Fruit fly (Drosophila melanogaster) whole organism, embryonic: ENCODE data around the gene CG9166.

Experiments
- Ada2b ChIP-seq: fragments of 200-800 bp; sonication (Bioruptor generic); IDR thresholded peaks from 2 replicates; pipeline ENCODE4 v1.3.6; 2022; ENCODE audit warnings: missing biosample characterization, missing genetic modification characterization
- Asciz ChIP-seq: fragments of 200-800 bp; sonication (Bioruptor generic); optimal IDR thresholded peaks from 2 replicates; lab custom pipeline; 2017; ENCODE audit warnings: missing biosample characterization, mild to moderate bottlenecking, missing genetic modification characterization, missing genetic modification reagents
- B-H1 ChIP-seq: fragments of 200-800 bp; sonication (Bioruptor generic); IDR thresholded peaks from 3 replicates; pipeline ENCODE4 v1.3.6; 2022; ENCODE audit warnings: missing biosample characterization, missing genetic modification characterization
- CG10147 ChIP-seq: fragments of 200-800 bp; sonication (Bioruptor generic); optimal IDR thresholded peaks from 2 replicates; lab custom pipeline; 2019; ENCODE audit warnings: missing biosample characterization, mild to moderate bottlenecking, missing genetic modification characterization, moderate library complexity
- CG10366 ChIP-seq: fragments of 200-800 bp; sonication (Bioruptor generic); IDR thresholded peaks from 2 replicates; pipeline ENCODE4 v1.3.6; 2022; ENCODE audit warnings: missing biosample characterization, missing genetic modification characterization
- CG10431 ChIP-seq: fragments of 200-800 bp; sonication (Bioruptor generic); optimal IDR thresholded peaks from 3 replicates; lab custom pipeline; 2018; ENCODE audit warnings: missing biosample characterization, mild to moderate bottlenecking, missing genetic modification characterization
- CG10462 ChIP-seq: fragments of 200-800 bp; sonication (Bioruptor generic); optimal IDR thresholded peaks from 2 replicates; lab custom pipeline; 2016; ENCODE audit warnings: missing biosample characterization, missing genetic modification characterization
- CG10565 ChIP-seq: fragments of 200-800 bp; sonication (Bioruptor generic); optimal IDR thresholded peaks from 3 replicates; lab custom pipeline; 2016; ENCODE audit warnings: missing biosample characterization, mild to moderate bottlenecking, missing genetic modification characterization
- CG11085 ChIP-seq: fragments of 200-800 bp; sonication (Bioruptor generic); IDR thresholded peaks from 2 replicates; pipeline ENCODE4 v1.3.6; 2022; ENCODE audit warnings: missing biosample characterization, missing genetic modification characterization
- CG1233 ChIP-seq: fragments of 200-800 bp; sonication (Bioruptor generic); optimal IDR thresholded peaks from 4 replicates; lab custom pipeline; 2018; ENCODE audit warnings: missing biosample characterization, mild to moderate bottlenecking, missing genetic modification characterization
- CG12744 ChIP-seq: fragments of 200-800 bp; sonication (Bioruptor generic); optimal IDR thresholded peaks from 2 replicates; lab custom pipeline; 2016; ENCODE audit warnings: missing biosample characterization, missing genetic modification characterization
- CG12942 ChIP-seq: fragments of 200-800 bp; sonication (Bioruptor generic); optimal IDR thresholded peaks from 3 replicates; lab custom pipeline; 2016; ENCODE audit warnings: missing biosample characterization, missing genetic modification characterization
- CG1529 ChIP-seq: fragments of 200-800 bp; sonication (Bioruptor generic); optimal IDR thresholded peaks from 3 replicates; lab custom pipeline; 2018; ENCODE audit warnings: missing biosample characterization, missing genetic modification characterization
- CG30431 ChIP-seq: fragments of 200-800 bp; sonication (Bioruptor generic); optimal IDR thresholded peaks from 2 replicates; lab custom pipeline; 2017; ENCODE audit warnings: missing biosample characterization, missing genetic modification characterization
- CG5180 ChIP-seq: fragments of 200-800 bp; sonication (Bioruptor generic); optimal IDR thresholded peaks from 3 replicates; lab custom pipeline; 2017; ENCODE audit warnings: missing biosample characterization, missing genetic modification characterization, mild to moderate bottlenecking, moderate library complexity, missing genetic modification reagents
- CG6683 ChIP-seq: fragments of 200-800 bp; sonication (Bioruptor generic); optimal IDR thresholded peaks from 2 replicates; lab custom pipeline; 2017; ENCODE audit warnings: missing biosample characterization, mild to moderate bottlenecking, missing genetic modification characterization, missing genetic modification reagents
- CG7987 ChIP-seq: fragments of 200-800 bp; sonication (Bioruptor generic); optimal IDR thresholded peaks from 2 replicates; lab custom pipeline; 2018; ENCODE audit warnings: missing biosample characterization, mild to moderate bottlenecking, missing genetic modification characterization, moderate library complexity
- CG9609 ChIP-seq: fragments of 200-800 bp; sonication (Bioruptor generic); optimal IDR thresholded peaks from 3 replicates; lab custom pipeline; 2016; ENCODE audit warnings: missing biosample characterization, missing genetic modification characterization
- D ChIP-seq, 2 experiments: fragments of 200-800 bp in 1 of 2; fragments of >200 bp in 1 of 2; sonication (Bioruptor generic) in 1 of 2; optimal IDR thresholded peaks; 2 replicates in 1 of 2; 3 replicates in 1 of 2; lab custom pipeline; 2017; ENCODE audit warnings: mild to moderate bottlenecking in 1 of 2, missing biosample characterization in 1 of 2, missing genetic modification characterization in 1 of 2, missing genetic modification reagents in 1 of 2
- Deaf1 ChIP-seq: fragments of 200-800 bp; optimal IDR thresholded peaks from 3 replicates; lab custom pipeline; 2019; ENCODE audit warnings: missing biosample characterization, mild to moderate bottlenecking, missing genetic modification characterization, moderate library complexity
- Dfd ChIP-seq, 2 experiments: fragments of >200 bp; optimal IDR thresholded peaks; 2 replicates each; lab custom pipeline; 2017; ENCODE audit warnings: missing biosample characterization in 2 of 2, missing genetic modification characterization in 2 of 2
- Dref ChIP-seq: fragments of 200-800 bp; sonication (Bioruptor generic); IDR thresholded peaks from 2 replicates; pipeline ENCODE4 v1.3.6; 2022; ENCODE audit warnings: missing biosample characterization, missing genetic modification characterization
- H15 ChIP-seq: fragments of 200-800 bp; sonication (Bioruptor generic); IDR thresholded peaks from 3 replicates; pipeline ENCODE4 v1.3.6; 2022; ENCODE audit warnings: missing biosample characterization, missing genetic modification characterization
- Jarid2 ChIP-seq: fragments of 200-800 bp; sonication (Bioruptor generic); optimal IDR thresholded peaks from 3 replicates; lab custom pipeline; 2017; ENCODE audit warnings: mild to moderate bottlenecking, missing biosample characterization, missing genetic modification reagents, missing genetic modification characterization
- MESR4 ChIP-seq: fragments of 200-800 bp; sonication (Bioruptor generic); optimal IDR thresholded peaks from 2 replicates; lab custom pipeline; 2018; ENCODE audit warnings: missing biosample characterization, mild to moderate bottlenecking, missing genetic modification characterization, moderate library complexity
- PHDP ChIP-seq: fragments of 200-800 bp; sonication (Bioruptor generic); optimal IDR thresholded peaks from 3 replicates; lab custom pipeline; 2018; ENCODE audit warnings: missing biosample characterization, mild to moderate bottlenecking, missing genetic modification characterization, moderate library complexity
- Poxn ChIP-seq: fragments of 200-800 bp; sonication (Bioruptor generic); IDR thresholded peaks from 2 replicates; pipeline ENCODE4 v1.3.6; 2022; ENCODE audit warnings: missing biosample characterization, missing genetic modification characterization
- Ptx1 ChIP-seq: fragments of 200-800 bp; sonication (Bioruptor generic); IDR thresholded peaks from 2 replicates; pipeline ENCODE4 v1.3.6; 2022; ENCODE audit warnings: missing biosample characterization, missing genetic modification characterization
- Sox100B ChIP-seq: fragments of 200-800 bp; sonication (Bioruptor generic); optimal IDR thresholded peaks from 3 replicates; lab custom pipeline; 2018; ENCODE audit warnings: missing biosample characterization, mild to moderate bottlenecking, missing genetic modification characterization
- Spps ChIP-seq: fragments of 200-800 bp; sonication (Bioruptor generic); optimal IDR thresholded peaks from 2 replicates; lab custom pipeline; 2018; ENCODE audit warnings: missing biosample characterization, mild to moderate bottlenecking, missing genetic modification characterization
- Sry-β ChIP-seq: fragments of 200-800 bp; sonication (Bioruptor generic); optimal IDR thresholded peaks from 2 replicates; lab custom pipeline; 2018; ENCODE audit warnings: missing biosample characterization, mild to moderate bottlenecking, missing genetic modification characterization, moderate library complexity
- Tbp ChIP-seq: fragments of >200 bp; optimal IDR thresholded peaks from 2 replicates; lab custom pipeline; 2018; ENCODE audit warnings: missing biosample characterization, missing genetic modification characterization
- amos ChIP-seq: fragments of 200-800 bp; sonication (Bioruptor generic); IDR thresholded peaks from 2 replicates; pipeline ENCODE4 v1.3.6; 2022; ENCODE audit warnings: missing biosample characterization, missing genetic modification characterization; ENCODE audit not compliant: partially characterized antibody
- bowl ChIP-seq: fragments of 200-800 bp; sonication (Bioruptor generic); IDR thresholded peaks from 2 replicates; pipeline ENCODE4 v1.3.6; 2022; ENCODE audit warnings: missing biosample characterization, missing genetic modification characterization
- br ChIP-seq: fragments of >200 bp; optimal IDR thresholded peaks from 2 replicates; lab custom pipeline; 2017
- bsh ChIP-seq, 2 experiments: fragments of 200-800 bp; sonication (Bioruptor generic); optimal IDR thresholded peaks; 2 replicates each; lab custom pipeline; 2017 to 2018; ENCODE audit warnings: mild to moderate bottlenecking in 2 of 2, missing biosample characterization in 2 of 2, missing genetic modification characterization in 2 of 2, moderate library complexity in 1 of 2
- btn ChIP-seq: fragments of 200-800 bp; sonication (Bioruptor generic); optimal IDR thresholded peaks from 2 replicates; lab custom pipeline; 2016; ENCODE audit warnings: missing biosample characterization, missing genetic modification characterization
- cg ChIP-seq: fragments of 200-800 bp; sonication (Bioruptor generic); optimal IDR thresholded peaks from 3 replicates; lab custom pipeline; 2019; ENCODE audit warnings: missing biosample characterization, mild to moderate bottlenecking, missing genetic modification characterization, moderate library complexity
- crol ChIP-seq: fragments of 200-800 bp; sonication (Bioruptor generic); IDR thresholded peaks from 2 replicates; pipeline ENCODE4 v1.3.6; 2022; ENCODE audit warnings: missing biosample characterization, missing genetic modification characterization
- dan ChIP-seq: fragments of 200-800 bp; sonication (Bioruptor generic); IDR thresholded peaks from 2 replicates; pipeline ENCODE4 v1.3.6; 2022; ENCODE audit warnings: missing biosample characterization, missing genetic modification characterization
- dmrt11E ChIP-seq: fragments of 200-800 bp; sonication (Bioruptor generic); optimal IDR thresholded peaks from 3 replicates; lab custom pipeline; 2018; ENCODE audit warnings: missing biosample characterization, mild to moderate bottlenecking, missing genetic modification characterization, moderate library complexity
- ems ChIP-seq: fragments of 200-800 bp; sonication (Bioruptor generic); optimal IDR thresholded peaks from 3 replicates; lab custom pipeline; 2016; ENCODE audit warnings: missing biosample characterization, missing genetic modification characterization
- gcm2 ChIP-seq: fragments of 200-800 bp; sonication (Bioruptor generic); optimal IDR thresholded peaks from 2 replicates; lab custom pipeline; 2016; ENCODE audit warnings: missing biosample characterization, missing genetic modification characterization
- mirr ChIP-seq: fragments of 200-800 bp; sonication (Bioruptor generic); optimal IDR thresholded peaks from 3 replicates; lab custom pipeline; 2018; ENCODE audit warnings: missing biosample characterization, mild to moderate bottlenecking, missing genetic modification characterization
- onecut ChIP-seq: fragments of 200-800 bp; sonication (Bioruptor generic); IDR thresholded peaks from 2 replicates; pipeline ENCODE4 v1.3.6; 2022; ENCODE audit warnings: missing biosample characterization, missing genetic modification characterization
- sisA ChIP-seq: fragments of 200-800 bp; sonication (Bioruptor generic); IDR thresholded peaks from 2 replicates; pipeline ENCODE4 v1.3.6; 2022; ENCODE audit warnings: missing biosample characterization, missing genetic modification characterization
- sr ChIP-seq: fragments of 200-800 bp; sonication (Bioruptor generic); IDR thresholded peaks from 3 replicates; pipeline ENCODE4 v1.3.6; 2022; ENCODE audit warnings: missing biosample characterization, missing genetic modification characterization
- stc ChIP-seq: fragments of 200-800 bp; sonication (Bioruptor generic); IDR thresholded peaks from 2 replicates; pipeline ENCODE4 v1.3.6; 2022; ENCODE audit warnings: missing biosample characterization, missing genetic modification characterization
- tgo ChIP-seq: fragments of 200-800 bp; sonication (Bioruptor generic); IDR thresholded peaks from 3 replicates; pipeline ENCODE4 v1.3.6; 2022; ENCODE audit warnings: missing biosample characterization, missing genetic modification characterization
- yki ChIP-seq: fragments of >200 bp; optimal IDR thresholded peaks from 3 replicates; lab custom pipeline; 2018
- zen ChIP-seq: fragments of 200-800 bp; sonication (Bioruptor generic); optimal IDR thresholded peaks from 3 replicates; lab custom pipeline; 2018; ENCODE audit warnings: missing biosample characterization, mild to moderate bottlenecking, missing genetic modification characterization, moderate library complexity

The CG9166 gene

DNA sequence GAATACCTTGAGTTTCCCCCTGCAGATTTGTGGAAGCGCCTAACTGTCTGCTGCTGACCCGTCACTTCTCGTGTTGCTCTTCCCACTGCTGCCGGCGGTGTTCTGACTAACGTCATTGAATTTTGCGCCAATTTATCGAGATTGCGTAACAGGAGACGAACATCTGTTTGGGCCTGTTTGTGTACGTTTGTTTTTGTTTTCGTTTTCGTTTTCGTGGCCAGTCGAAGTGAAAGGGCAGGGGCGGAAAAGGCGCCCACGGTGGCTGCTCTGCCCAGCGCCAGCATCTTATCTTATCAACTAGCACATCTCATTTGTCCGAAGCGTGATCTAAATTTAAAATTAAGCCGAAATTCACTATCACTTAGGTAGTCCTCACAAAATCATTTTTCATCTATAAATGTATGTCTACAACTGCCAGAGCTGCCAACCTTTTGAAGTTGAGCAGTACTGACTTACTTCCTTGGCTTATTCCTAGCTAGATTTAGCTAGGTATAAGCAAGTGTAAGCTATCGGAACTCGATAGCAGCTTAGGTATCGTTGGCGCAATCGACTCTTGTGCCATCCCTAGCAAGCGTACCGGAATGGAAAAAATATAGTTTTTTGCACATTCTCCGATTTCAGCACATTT is 43.8 kb upstream of the CG9166 start, which contains the start of the genes Ctr9 and Nt5a:
TSS of gene Ctr9 (plus strand) at position 220 of the 628 bp plus-strand sequence.
TSS of gene Nt5a (minus strand) at position 414 of the 628 bp plus-strand sequence.
- TF ChIP-seq tgo (GFP tag; lab: Robert Waterston, UW) (no peak), H15 (no peak), Asciz (GFP tag; lab: Kevin White, UChicago) (no peak), CG5180 (GFP tag; lab: Kevin White, UChicago) (no peak), D (optimal IDR thresholded peaks at IDR 0.05; lab: Kevin White, UChicago) (no peak), D (GFP tag; optimal IDR thresholded peaks at IDR 0.05; lab: Kevin White, UChicago) (no peak), Dfd (GFP tag; optimal IDR thresholded peaks at IDR 0.05; lab: Kevin White, UChicago) (no peak), Ada2b (GFP tag; lab: Robert Waterston, UW) (0 out of 2 replicates have a peak, but pooled peaks have one; percentile 25), Tbp (no peak), CG10462 (GFP tag; lab: Kevin White, UChicago) (no peak), CG10565 (GFP tag; lab: Kevin White, UChicago) (no peak), Deaf1 (tag; lab: Kevin White, UChicago) (no peak), bsh (GFP tag; optimal IDR thresholded peaks at IDR 0.05; lab: Kevin White, UChicago) (peak in 1 of 2 experiments; percentile 26), B-H1 (no peak), CG10431 (GFP tag; lab: Kevin White, UChicago) (no peak), CG30431 (GFP tag; lab: Kevin White, UChicago) (no peak), dan (GFP tag; lab: Robert Waterston, UW) (no peak), Jarid2 (GFP tag; lab: Kevin White, UChicago) (no peak), ems (GFP tag; lab: Kevin White, UChicago) (peak; percentile 56), sisA (GFP tag; lab: Robert Waterston, UW) (peak; percentile 32), amos (peak; percentile 81), Spps (tag; lab: Kevin White, UChicago) (no peak), PHDP (tag; lab: Kevin White, UChicago) (peak; percentile 29), Sox100B (no peak), zen (tag; lab: Kevin White, UChicago) (peak; percentile 18), CG12942 (GFP tag; lab: Kevin White, UChicago) (peak; percentile 14), CG1233 (GFP tag; lab: Kevin White, UChicago) (no peak), br (lab: Kevin White, UChicago) (no peak), CG12744 (GFP tag; lab: Kevin White, UChicago) (peak; percentile 61), CG10366 (no peak; the same call in 1 of the 2 replicates), onecut (GFP tag; lab: Robert Waterston, UW) (no peak), bowl (no peak), CG1529 (GFP tag; lab: Kevin White, UChicago) (no peak), sr (GFP tag; lab: Robert Waterston, UW) (no peak), CG9609 (GFP tag; lab: Kevin White, UChicago) (peak; percentile 5), yki (lab: Kevin White, UChicago) (no peak), stc (GFP tag; lab: Robert Waterston, UW) (no peak), Dref (GFP tag; lab: Robert Waterston, UW) (peak; percentile 96), mirr (GFP tag; lab: Kevin White, UChicago) (peak; percentile 64), Poxn (no peak), crol (GFP tag; lab: Robert Waterston, UW) (no peak), CG10147 (GFP tag; lab: Kevin White, UChicago) (no peak), MESR4 (peak; percentile 84), btn (GFP tag; lab: Kevin White, UChicago) (no peak), CG6683 (GFP tag; lab: Kevin White, UChicago) (peak; percentile 31), cg (no peak), gcm2 (peak; percentile 51), CG11085 (no peak), dmrt11E (peak; percentile 31), Ptx1 (0 out of 2 replicates have a peak, but pooled peaks have one; percentile 41), CG7987 (GFP tag; lab: Kevin White, UChicago) (peak; percentile 42), Sry-β (GFP tag; lab: Kevin White, UChicago) (peak; percentile 96)
